Fruit fly (Drosophila melanogaster): ENCODE results near the gene CheA7a.

DNA sequence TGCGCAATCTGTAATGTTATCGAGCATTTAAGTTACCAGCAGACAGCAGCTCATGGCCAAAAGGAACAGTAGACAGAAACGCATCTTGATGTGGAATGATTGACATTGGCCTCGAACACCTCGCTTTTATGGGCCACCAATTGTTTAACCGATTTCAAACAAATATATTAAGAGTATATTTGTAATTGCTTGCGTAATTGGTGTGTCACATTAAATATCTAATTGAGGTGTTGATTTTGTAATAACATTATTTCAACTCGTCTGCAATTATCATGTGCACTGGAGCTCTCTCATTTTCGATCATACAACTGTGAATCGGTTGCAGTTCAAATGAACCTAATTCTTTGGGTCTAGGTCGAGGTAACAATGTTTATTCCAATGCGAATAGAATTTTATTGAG lies 47.7 kb downstream of the CheA7a start, which contains the start of gene CG32726:
- no peak for TF ChIP-seq CG8478 (optimal IDR thresholded peaks at IDR 0.05)
- TF ChIP-seq pan (optimal IDR thresholded peaks at IDR 0.05), result no peak
- no peak for TF ChIP-seq usp (GFP tag; optimal IDR thresholded peaks at IDR 0.05)
- TF ChIP-seq psq (optimal IDR thresholded peaks at IDR 0.05), result no peak
- TF ChIP-seq Dll (optimal IDR thresholded peaks at IDR 0.05), result no peak
- TF ChIP-seq EcR (GFP tag; optimal IDR thresholded peaks at IDR 0.05), result no peak

All from whole organism.